Worm (Caenorhabditis elegans) whole organism, L1 larva: ENCODE results near the gene F45B8.5.

ENCODE experiments used
- C04F5.9 ChIP-seq: sonication (generic microtip); optimal IDR thresholded peaks from 2 replicates; lab custom pipeline; 2016; ENCODE audit warnings: missing genetic modification characterization, missing compliant biosample characterization
- C16A3.4 ChIP-seq: fragments of 150-350 bp; optimal IDR thresholded peaks from 2 replicates; lab custom pipeline; 2014; ENCODE audit warnings: missing biosample characterization, missing genetic modification characterization
- alr-1 ChIP-seq: fragments of 200-800 bp; sonication (Bioruptor generic); optimal IDR thresholded peaks from 2 replicates; lab custom pipeline; 2018; ENCODE audit warnings: borderline replicate concordance, mild to moderate bottlenecking, missing genetic modification characterization, missing compliant biosample characterization
- blmp-1 ChIP-seq: fragments of 150-350 bp; optimal IDR thresholded peaks from 2 replicates; lab custom pipeline; 2014; ENCODE audit warnings: missing biosample characterization, missing genetic modification characterization
- ceh-63 ChIP-seq: fragments of 200-800 bp; sonication (Bioruptor generic); optimal IDR thresholded peaks from 2 replicates; lab custom pipeline; 2018; ENCODE audit warnings: mild to moderate bottlenecking, missing genetic modification characterization, missing compliant biosample characterization
- ceh-82 ChIP-seq, 3 experiments: fragments of 150-350 bp in 1 of 3; sonication (generic microtip) in 2 of 3; optimal IDR thresholded peaks; 2 replicates each; lab custom pipeline; 2014 to 2017; ENCODE audit warnings: missing biosample characterization in 3 of 3, missing genetic modification characterization in 3 of 3
- dpl-1 ChIP-seq, 3 experiments: fragments of 150-350 bp in 2 of 3; sonication (generic microtip) in 1 of 3; optimal IDR thresholded peaks; 2 replicates each; lab custom pipeline; 2014 to 2017; ENCODE audit warnings: missing biosample characterization in 3 of 3, missing genetic modification characterization in 3 of 3, missing genetic modification reagents in 3 of 3
- dsc-1 ChIP-seq: sonication (generic microtip); optimal IDR thresholded peaks from 2 replicates; lab custom pipeline; 2016; ENCODE audit warnings: mild to moderate bottlenecking, missing genetic modification characterization, missing compliant biosample characterization
- efl-1 ChIP-seq, 4 experiments: fragments of 150-350 bp; optimal IDR thresholded peaks in 3 of 4; peaks in 1 of 4; 1 replicate in 1 of 4; 2 replicates in 3 of 4; lab custom pipeline; 2014; ENCODE audit warnings: missing biosample characterization in 2 of 4, missing genetic modification characterization in 2 of 4, missing genetic modification reagents in 2 of 4
- efl-3 ChIP-seq: fragments of 200-800 bp; sonication (Bioruptor generic); optimal IDR thresholded peaks from 2 replicates; lab custom pipeline; 2018; ENCODE audit warnings: mild to moderate bottlenecking, missing genetic modification characterization, missing compliant biosample characterization
- elt-3 ChIP-seq, 6 experiments: fragments of 150-350 bp in 1 of 6; sonication (generic microtip); optimal IDR thresholded peaks; 2 replicates each; lab custom pipeline; 2017 to 2018; ENCODE audit warnings: missing biosample characterization in 6 of 6, missing genetic modification characterization in 6 of 6, inconsistent platforms in 1 of 6
- fkh-8 ChIP-seq: sonication (generic microtip); optimal IDR thresholded peaks from 2 replicates; lab custom pipeline; 2016; ENCODE audit warnings: mild to moderate bottlenecking, missing genetic modification characterization, missing compliant biosample characterization
- fos-1 ChIP-seq: fragments of 150-350 bp; optimal IDR thresholded peaks from 2 replicates; lab custom pipeline; 2014; ENCODE audit warnings: missing biosample characterization, missing genetic modification characterization
- grh-1 ChIP-seq: fragments of 200-800 bp; sonication (Bioruptor generic); IDR thresholded peaks from 2 replicates; pipeline ENCODE4 v1.3.6; 2022; ENCODE audit warnings: missing genetic modification reagents, missing genetic modification characterization, missing compliant biosample characterization
- hlh-17 ChIP-seq: fragments of 200-800 bp; sonication (Bioruptor generic); optimal IDR thresholded peaks from 2 replicates; lab custom pipeline; 2018; ENCODE audit warnings: missing genetic modification characterization, mild to moderate bottlenecking, missing compliant biosample characterization, moderate library complexity, borderline replicate concordance
- hpl-2 ChIP-seq: fragments of 150-350 bp; optimal IDR thresholded peaks from 2 replicates; lab custom pipeline; 2014; ENCODE audit warnings: missing biosample characterization, missing genetic modification reagents, missing genetic modification characterization
- irx-1 ChIP-seq: sonication (generic microtip); optimal IDR thresholded peaks from 2 replicates; lab custom pipeline; 2016; ENCODE audit warnings: missing genetic modification characterization, missing compliant biosample characterization
- jun-1 ChIP-seq: fragments of 150-350 bp; optimal IDR thresholded peaks from 2 replicates; lab custom pipeline; 2014; ENCODE audit warnings: missing biosample characterization, missing genetic modification reagents, missing genetic modification characterization
- lin-13 ChIP-seq: fragments of 150-350 bp; optimal IDR thresholded peaks from 2 replicates; lab custom pipeline; 2014; ENCODE audit warnings: missing biosample characterization, missing genetic modification reagents, missing genetic modification characterization
- lin-14 ChIP-seq: fragments of 200-800 bp; sonication (Bioruptor generic); optimal IDR thresholded peaks from 2 replicates; lab custom pipeline; 2018; ENCODE audit warnings: mild to moderate bottlenecking, missing genetic modification characterization, moderate library complexity, missing compliant biosample characterization
- lin-35 ChIP-seq, 2 experiments: fragments of 150-350 bp; optimal IDR thresholded peaks; 2 replicates each; lab custom pipeline; 2014; ENCODE audit warnings: missing biosample characterization in 2 of 2, missing genetic modification characterization in 2 of 2, missing genetic modification reagents in 2 of 2
- lsy-2 ChIP-seq, 2 experiments: fragments of 150-350 bp; optimal IDR thresholded peaks; 2 replicates each; lab custom pipeline; 2014; ENCODE audit warnings: missing biosample characterization in 2 of 2, missing genetic modification characterization in 2 of 2
- mdl-1 ChIP-seq, 2 experiments: fragments of 150-350 bp; optimal IDR thresholded peaks; 2 replicates each; lab custom pipeline; 2014 to 2017; ENCODE audit warnings: missing biosample characterization in 2 of 2, missing genetic modification characterization in 2 of 2, inconsistent platforms in 1 of 2
- mep-1 ChIP-seq: fragments of 150-350 bp; optimal IDR thresholded peaks from 2 replicates; lab custom pipeline; 2014; ENCODE audit warnings: missing biosample characterization, missing genetic modification characterization
- nhr-11 ChIP-seq: fragments of 150-350 bp; optimal IDR thresholded peaks from 2 replicates; lab custom pipeline; 2014; ENCODE audit warnings: missing biosample characterization, missing genetic modification characterization
- nhr-12 ChIP-seq: sonication (generic microtip); optimal IDR thresholded peaks from 2 replicates; lab custom pipeline; 2017; ENCODE audit warnings: missing biosample characterization, missing genetic modification characterization
- nhr-20 ChIP-seq: sonication (generic microtip); optimal IDR thresholded peaks from 2 replicates; lab custom pipeline; 2016; ENCODE audit warnings: mild to moderate bottlenecking, missing genetic modification characterization, missing compliant biosample characterization
- nhr-237 ChIP-seq: fragments of 150-350 bp; optimal IDR thresholded peaks from 2 replicates; lab custom pipeline; 2014; ENCODE audit warnings: missing biosample characterization, missing genetic modification characterization
- nhr-47 ChIP-seq: sonication (generic microtip); optimal IDR thresholded peaks from 2 replicates; lab custom pipeline; 2016; ENCODE audit warnings: mild to moderate bottlenecking, missing genetic modification characterization, moderate library complexity, missing compliant biosample characterization
- nhr-71 ChIP-seq: sonication (generic microtip); optimal IDR thresholded peaks from 2 replicates; lab custom pipeline; 2016; ENCODE audit warnings: mild to moderate bottlenecking, missing genetic modification characterization, moderate library complexity, missing compliant biosample characterization
- nhr-77 ChIP-seq: fragments of 150-350 bp; optimal IDR thresholded peaks from 2 replicates; lab custom pipeline; 2014; ENCODE audit warnings: missing biosample characterization, missing genetic modification characterization
- nhr-85 ChIP-seq: sonication (generic microtip); peaks from one replicate; lab custom pipeline; 2016; ENCODE audit warnings: missing genetic modification characterization, inconsistent platforms, missing compliant biosample characterization
- nhr-90 ChIP-seq: sonication (generic microtip); optimal IDR thresholded peaks from 2 replicates; lab custom pipeline; 2016; ENCODE audit warnings: mild to moderate bottlenecking, missing genetic modification characterization, missing compliant biosample characterization; ENCODE audit not compliant: poor library complexity
- pqm-1 ChIP-seq: sonication (generic microtip); optimal IDR thresholded peaks from 3 replicates; lab custom pipeline; 2017; ENCODE audit warnings: missing biosample characterization, missing genetic modification characterization
- skn-1 ChIP-seq: fragments of 150-350 bp; optimal IDR thresholded peaks from 2 replicates; lab custom pipeline; 2014; ENCODE audit warnings: missing biosample characterization, missing genetic modification characterization
- snpc-4 ChIP-seq: fragments of 150-350 bp; optimal IDR thresholded peaks from 2 replicates; lab custom pipeline; 2014; ENCODE audit warnings: missing biosample characterization, missing genetic modification characterization
- snu-23 ChIP-seq: sonication (generic microtip); optimal IDR thresholded peaks from 2 replicates; lab custom pipeline; 2016; ENCODE audit warnings: missing genetic modification characterization, missing compliant biosample characterization
- sox-4 ChIP-seq: sonication (generic microtip); optimal IDR thresholded peaks from 2 replicates; lab custom pipeline; 2016; ENCODE audit warnings: missing genetic modification characterization, missing compliant biosample characterization
- swsn-7 ChIP-seq: sonication (generic microtip); optimal IDR thresholded peaks from 2 replicates; lab custom pipeline; 2016; ENCODE audit warnings: missing genetic modification characterization, missing compliant biosample characterization
- tbx-2 ChIP-seq: sonication (generic microtip); optimal IDR thresholded peaks from 2 replicates; lab custom pipeline; 2016; ENCODE audit warnings: missing genetic modification characterization, missing compliant biosample characterization
- unc-130 ChIP-seq: fragments of 150-350 bp; optimal IDR thresholded peaks from 2 replicates; lab custom pipeline; 2017; ENCODE audit warnings: missing biosample characterization, missing genetic modification characterization, inconsistent platforms
- unc-98 ChIP-seq: fragments of 200-800 bp; sonication (Bioruptor generic); IDR thresholded peaks from 2 replicates; pipeline ENCODE4 v1.3.6; 2022; ENCODE audit warnings: missing genetic modification characterization, missing compliant biosample characterization
- xbp-1 ChIP-seq: sonication (generic microtip); optimal IDR thresholded peaks from 2 replicates; lab custom pipeline; 2016; ENCODE audit warnings: missing genetic modification characterization, missing compliant biosample characterization
- ztf-11 ChIP-seq, 2 experiments: sonication (generic microtip); optimal IDR thresholded peaks; 2 replicates each; lab custom pipeline; 2016 to 2017; ENCODE audit warnings: missing genetic modification characterization in 2 of 2, missing biosample characterization in 1 of 2, missing compliant biosample characterization in 1 of 2

Gene F45B8.5

ce11 chrX:14970221-14970801 is 4.5 kb downstream of the F45B8.5 start, which contains the start of the genes flwr-1 and tbc-1 (continued):
- no peak for TF ChIP-seq unc-98 (GFP tag; lab: Robert Waterston, UW)
- no peak for TF ChIP-seq hlh-17
- TF ChIP-seq skn-1 (tag; lab: Kevin White, UChicago): peak; percentile 34
- no peak for TF ChIP-seq nhr-11 (tag; lab: Kevin White, UChicago)
- TF ChIP-seq dsc-1 (tag; lab: Kevin White, UChicago): peak; percentile 37
- peak; percentile 30 for TF ChIP-seq fos-1

DNA sequence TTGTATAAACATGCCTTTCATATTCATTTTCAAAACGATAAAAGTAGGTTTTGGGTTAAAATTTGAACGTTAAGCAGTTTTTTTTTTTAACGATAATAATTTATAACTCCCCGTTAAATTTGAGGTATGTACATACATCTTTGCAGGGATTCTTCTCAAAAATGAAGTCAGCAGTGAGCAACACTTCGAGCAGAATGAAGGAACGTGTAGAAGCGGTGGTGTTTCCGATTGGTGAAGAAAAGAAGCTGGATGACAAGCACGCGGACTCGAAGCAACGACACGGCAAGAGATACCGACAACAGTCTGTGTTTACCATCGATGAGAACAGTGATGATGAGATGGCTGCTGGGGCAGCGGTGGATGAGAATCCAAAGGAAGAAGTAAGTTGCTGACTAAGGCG is 7.2 kb downstream of the F45B8.5 start:
- TF ChIP-seq nhr-85 (tag; lab: Kevin White, UChicago) (peak; percentile 54), swsn-7 (tag; lab: Kevin White, UChicago) (no peak), lsy-2 (tag; optimal IDR thresholded peaks at IDR 0.05; lab: Kevin White, UChicago) (no peak), xbp-1 (no peak), hpl-2 (GFP tag; lab: Kevin White, UChicago) (no peak), efl-1 (optimal IDR thresholded peaks at IDR 0.05; lab: Kevin White, UChicago) (no peak), efl-1 (GFP tag; optimal IDR thresholded peaks at IDR 0.05 in 1 of 2; lab: Kevin White, UChicago) (peak in 1 of 2 experiments; percentile 89), nhr-12 (tag; lab: Kevin White, UChicago) (no peak)

ce11 chrX:14975467-14976167 is 9.8 kb downstream of the F45B8.5 start, which contains the start of gene F20D1.3:
TSS of gene F20D1.3 (plus strand) at chrX:14976117.
- peak in 1 of 2 experiments; percentile 65 for TF ChIP-seq lsy-2 (tag; optimal IDR thresholded peaks at IDR 0.05; lab: Kevin White, UChicago)
- TF ChIP-seq hpl-2 (GFP tag; lab: Kevin White, UChicago): no peak
- peak; percentile 60 for TF ChIP-seq tbx-2 (tag; lab: Kevin White, UChicago)
- TF ChIP-seq alr-1 (tag; lab: Kevin White, UChicago): no peak
- no peak for TF ChIP-seq pqm-1 (tag; lab: Kevin White, UChicago)
- TF ChIP-seq unc-98 (GFP tag; lab: Robert Waterston, UW): no peak
- TF ChIP-seq efl-1 (optimal IDR thresholded peaks at IDR 0.05; lab: Kevin White, UChicago): peak; percentile 8 to 42
- peak in 1 of 2 experiments; percentile 15 for TF ChIP-seq efl-1 (GFP tag; optimal IDR thresholded peaks at IDR 0.05 in 1 of 2; lab: Kevin White, UChicago)
- TF ChIP-seq fos-1: peak; percentile 97
- peak; percentile 36 for TF ChIP-seq irx-1 (tag; lab: Kevin White, UChicago)
- peak in 2 of 3 experiments; percentile 16 for TF ChIP-seq ceh-82 (tag; optimal IDR thresholded peaks at IDR 0.05; lab: Kevin White, UChicago)
- peak; percentile 78 for TF ChIP-seq nhr-71 (tag; lab: Kevin White, UChicago)
- peak; percentile 68 for TF ChIP-seq C16A3.4 (tag; lab: Kevin White, UChicago)
- peak; percentile 26 for TF ChIP-seq nhr-237 (tag; lab: Kevin White, UChicago)
- no peak for TF ChIP-seq efl-3 (GFP tag; lab: Kevin White, UChicago)
- peak; percentile 65 for TF ChIP-seq skn-1 (tag; lab: Kevin White, UChicago)
- TF ChIP-seq jun-1 (tag; lab: Kevin White, UChicago): peak; percentile 77
- peak; percentile 35 to 63 for TF ChIP-seq lin-35 (GFP tag; optimal IDR thresholded peaks at IDR 0.05; lab: Kevin White, UChicago)
- TF ChIP-seq lin-14: peak; percentile 91
- peak; percentile 6 for TF ChIP-seq xbp-1
- peak; percentile 44 for TF ChIP-seq swsn-7 (tag; lab: Kevin White, UChicago)
- TF ChIP-seq fkh-8 (tag; lab: Kevin White, UChicago): peak; percentile 75
- peak in 1 of 2 experiments; percentile 34 for TF ChIP-seq mdl-1 (tag; optimal IDR thresholded peaks at IDR 0.05; lab: Kevin White, UChicago)
- peak; percentile 4 for TF ChIP-seq snpc-4 (tag; lab: Kevin White, UChicago)
- TF ChIP-seq nhr-90 (tag; lab: Kevin White, UChicago): peak; percentile 11
- TF ChIP-seq dpl-1 (GFP tag; optimal IDR thresholded peaks at IDR 0.05; lab: Kevin White, UChicago): peak in 2 of 3 experiments; percentile 40 to 43
- peak; percentile 11 for TF ChIP-seq nhr-77 (tag; lab: Kevin White, UChicago)
- TF ChIP-seq lin-13 (GFP tag; lab: Kevin White, UChicago): peak; percentile 72
- peak; percentile 34 for TF ChIP-seq unc-130 (tag; lab: Kevin White, UChicago)
- peak; percentile 60 for TF ChIP-seq blmp-1 (tag; lab: Kevin White, UChicago)
- TF ChIP-seq nhr-47 (tag; lab: Kevin White, UChicago): peak; percentile 55
- TF ChIP-seq C04F5.9: no peak
- TF ChIP-seq sox-4: no peak
- TF ChIP-seq ceh-63 (GFP tag; lab: Kevin White, UChicago): no peak
- TF ChIP-seq nhr-85 (tag; lab: Kevin White, UChicago): peak; percentile 91
- peak in 3 of 6 experiments; percentile 24 to 31 (median 25) for TF ChIP-seq elt-3 (tag; optimal IDR thresholded peaks at IDR 0.05; lab: Kevin White, UChicago)
- TF ChIP-seq nhr-20 (tag; lab: Kevin White, UChicago): peak; percentile 66
- TF ChIP-seq ztf-11 (tag; optimal IDR thresholded peaks at IDR 0.05; lab: Kevin White, UChicago): no peak
- TF ChIP-seq dsc-1 (tag; lab: Kevin White, UChicago): peak; percentile 14
- TF ChIP-seq mep-1 (tag; lab: Kevin White, UChicago): peak; percentile 71
- peak; percentile 78 for TF ChIP-seq snu-23
- TF ChIP-seq grh-1 (GFP tag; lab: Robert Waterston, UW): peak; percentile 46
